Fruit fly (Drosophila melanogaster) whole organism, prepupa: ENCODE measurements around the gene CG33080.

Source experiments
- CG10631 ChIP-seq: fragments of 200-800 bp; sonication (Bioruptor generic); optimal IDR thresholded peaks from 2 replicates; lab custom pipeline; 2016; ENCODE audit warnings: missing biosample characterization, missing genetic modification characterization
- CG10669 ChIP-seq: fragments of 200-800 bp; sonication (Bioruptor generic); optimal IDR thresholded peaks from 3 replicates; lab custom pipeline; 2018; ENCODE audit warnings: missing biosample characterization, mild to moderate bottlenecking, missing genetic modification characterization, moderate library complexity
- CG11294 ChIP-seq: fragments of 200-800 bp; sonication (Bioruptor generic); IDR thresholded peaks from 2 replicates; pipeline ENCODE4 v1.3.6; 2022; ENCODE audit warnings: missing biosample characterization, missing genetic modification characterization
- CG3032 ChIP-seq: fragments of 200-800 bp; optimal IDR thresholded peaks from 2 replicates; lab custom pipeline; 2019; ENCODE audit warnings: missing biosample characterization, mild to moderate bottlenecking, missing genetic modification characterization, moderate library complexity
- CG31627 ChIP-seq: fragments of 200-800 bp; sonication (Bioruptor generic); optimal IDR thresholded peaks from 3 replicates; lab custom pipeline; 2016; ENCODE audit warnings: missing biosample characterization, missing genetic modification characterization
- CG32006 ChIP-seq: fragments of 200-800 bp; sonication (Bioruptor generic); optimal IDR thresholded peaks from 3 replicates; lab custom pipeline; 2017; ENCODE audit warnings: missing biosample characterization, mild to moderate bottlenecking, missing genetic modification characterization
- CG34406 ChIP-seq: fragments of 200-800 bp; sonication (Bioruptor generic); optimal IDR thresholded peaks from 3 replicates; lab custom pipeline; 2016; ENCODE audit warnings: missing biosample characterization, missing genetic modification characterization
- CG6163 ChIP-seq: fragments of 200-800 bp; sonication (Bioruptor generic); IDR thresholded peaks from 3 replicates; pipeline ENCODE4 v1.3.6; 2022; ENCODE audit warnings: missing biosample characterization, missing genetic modification characterization
- CG6276 ChIP-seq: fragments of 200-800 bp; sonication (Bioruptor generic); optimal IDR thresholded peaks from 2 replicates; lab custom pipeline; 2017; ENCODE audit warnings: missing biosample characterization, mild to moderate bottlenecking, missing genetic modification characterization
- CG6792 ChIP-seq: fragments of 200-800 bp; sonication (Bioruptor generic); optimal IDR thresholded peaks from 3 replicates; lab custom pipeline; 2016; ENCODE audit warnings: missing biosample characterization, missing genetic modification characterization
- Eip75B ChIP-seq: fragments of 200-800 bp; sonication (Bioruptor generic); optimal IDR thresholded peaks from 3 replicates; lab custom pipeline; 2016; ENCODE audit warnings: missing biosample characterization, missing genetic modification characterization
- Eip78C ChIP-seq: fragments of 200-800 bp; sonication (Bioruptor generic); peaks from one replicate; lab custom pipeline; 2016; ENCODE audit warnings: missing biosample characterization, missing genetic modification characterization
- Eip93F ChIP-seq: fragments of 200-800 bp; sonication (Bioruptor generic); optimal IDR thresholded peaks from 2 replicates; lab custom pipeline; 2016; ENCODE audit warnings: missing biosample characterization, mild to moderate bottlenecking, missing genetic modification characterization
- Ets21C ChIP-seq: fragments of 200-800 bp; sonication (Bioruptor generic); optimal IDR thresholded peaks from 3 replicates; lab custom pipeline; 2016; ENCODE audit warnings: missing biosample characterization, missing genetic modification characterization
- Ets96B ChIP-seq: fragments of 200-800 bp; optimal IDR thresholded peaks from 2 replicates; lab custom pipeline; 2019; ENCODE audit warnings: missing biosample characterization, mild to moderate bottlenecking, missing genetic modification characterization, moderate library complexity
- Gug ChIP-seq: fragments of 200-800 bp; sonication (Bioruptor generic); IDR thresholded peaks from 2 replicates; pipeline ENCODE4 v1.3.6; 2022; ENCODE audit warnings: missing biosample characterization, missing genetic modification characterization
- Hr38 ChIP-seq: sonication (Bioruptor generic); optimal IDR thresholded peaks from 2 replicates; lab custom pipeline; 2016; ENCODE audit warnings: missing biosample characterization, missing genetic modification characterization
- Hr39 ChIP-seq: fragments of 200-800 bp; sonication (Bioruptor generic); optimal IDR thresholded peaks from 2 replicates; lab custom pipeline; 2016; ENCODE audit warnings: missing biosample characterization, missing genetic modification characterization
- Hr4 ChIP-seq: fragments of 200-800 bp; sonication (Bioruptor generic); optimal IDR thresholded peaks from 3 replicates; lab custom pipeline; 2016; ENCODE audit warnings: missing biosample characterization, missing genetic modification characterization
- Met ChIP-seq: fragments of 200-800 bp; sonication (Bioruptor generic); optimal IDR thresholded peaks from 3 replicates; lab custom pipeline; 2016; ENCODE audit warnings: missing biosample characterization, missing genetic modification characterization
- Sox14 ChIP-seq: fragments of 200-800 bp; sonication (Bioruptor generic); optimal IDR thresholded peaks from 3 replicates; lab custom pipeline; 2016; ENCODE audit warnings: missing biosample characterization, missing genetic modification characterization
- achi ChIP-seq: fragments of 200-800 bp; sonication (Bioruptor generic); optimal IDR thresholded peaks from 3 replicates; lab custom pipeline; 2016; ENCODE audit warnings: missing biosample characterization, missing genetic modification characterization
- acj6 ChIP-seq: fragments of 200-800 bp; sonication (Bioruptor generic); optimal IDR thresholded peaks from 3 replicates; lab custom pipeline; 2016; ENCODE audit warnings: missing biosample characterization, missing genetic modification characterization
- cyc ChIP-seq: fragments of 200-800 bp; sonication (Bioruptor generic); optimal IDR thresholded peaks from 3 replicates; lab custom pipeline; 2016; ENCODE audit warnings: missing biosample characterization, missing genetic modification characterization
- dac ChIP-seq: fragments of 200-800 bp; sonication (Bioruptor generic); optimal IDR thresholded peaks from 2 replicates; lab custom pipeline; 2017; ENCODE audit warnings: missing biosample characterization, mild to moderate bottlenecking, missing genetic modification characterization
- eg ChIP-seq: fragments of 200-800 bp; sonication (Bioruptor generic); IDR thresholded peaks from 3 replicates; pipeline ENCODE4 v1.3.6; 2022; ENCODE audit warnings: missing biosample characterization, missing genetic modification characterization
- esn ChIP-seq: fragments of 200-800 bp; sonication (Bioruptor generic); optimal IDR thresholded peaks from 2 replicates; lab custom pipeline; 2016; ENCODE audit warnings: missing biosample characterization, mild to moderate bottlenecking, missing genetic modification characterization, moderate library complexity
- fd85E ChIP-seq: fragments of 200-800 bp; sonication (Bioruptor generic); optimal IDR thresholded peaks from 3 replicates; lab custom pipeline; 2016; ENCODE audit warnings: missing biosample characterization, missing genetic modification characterization
- fkh ChIP-seq: fragments of 200-800 bp; sonication (Bioruptor generic); optimal IDR thresholded peaks from 3 replicates; lab custom pipeline; 2017; ENCODE audit warnings: missing biosample characterization, mild to moderate bottlenecking, missing genetic modification characterization, moderate library complexity
- lz ChIP-seq: fragments of 200-800 bp; sonication (Bioruptor generic); optimal IDR thresholded peaks from 3 replicates; lab custom pipeline; 2016; ENCODE audit warnings: missing biosample characterization, missing genetic modification characterization
- pdm3 ChIP-seq: fragments of 200-800 bp; sonication (Bioruptor generic); optimal IDR thresholded peaks from 3 replicates; lab custom pipeline; 2016; ENCODE audit warnings: missing biosample characterization, missing genetic modification characterization
- topi ChIP-seq: fragments of 200-800 bp; sonication (Bioruptor generic); optimal IDR thresholded peaks from 3 replicates; lab custom pipeline; 2016; ENCODE audit warnings: missing biosample characterization, missing genetic modification characterization

Gene CG33080

dm6 chrX:5689417-5690215 lies 28.0 kb downstream of the CG33080 start, which contains the start of the genes PGAP1 and cv:
Gene PGAP1 (minus strand): TSS chrX:5689473.
Gene cv (plus strand): TSS chrX:5690002.
- TF ChIP-seq Hr39 (GFP tag; lab: Kevin White, UChicago) (peak; percentile 49), CG34406 (GFP tag; lab: Kevin White, UChicago) (peak; percentile 15), Ets96B (tag; lab: Kevin White, UChicago) (no peak), CG10631 (GFP tag; lab: Kevin White, UChicago) (peak; percentile 18), cyc (GFP tag; lab: Kevin White, UChicago) (peak; percentile 13), eg (GFP tag; lab: Robert Waterston, UW) (0 out of 3 replicates have a peak, but pooled peaks have one; percentile 4), CG3032 (tag; lab: Kevin White, UChicago) (peak; percentile 36), CG32006 (GFP tag; lab: Kevin White, UChicago) (peak; percentile 35), Eip93F (GFP tag; lab: Kevin White, UChicago) (no peak), topi (GFP tag; lab: Kevin White, UChicago) (no peak), Hr4 (GFP tag; lab: Kevin White, UChicago) (peak; percentile 31), CG31627 (peak; percentile 29), acj6 (GFP tag; lab: Kevin White, UChicago) (peak; percentile 42), lz (peak; percentile 58), Ets21C (peak; percentile 30), CG6163 (GFP tag; lab: Robert Waterston, UW) (peak; percentile 19; the same call in 1 of the 3 replicates), CG6276 (GFP tag; lab: Kevin White, UChicago) (no peak), CG6792 (peak; percentile 4), CG11294 (GFP tag; lab: Robert Waterston, UW) (no peak), pdm3 (GFP tag; lab: Kevin White, UChicago) (peak; percentile 49), Eip78C (GFP tag; lab: Kevin White, UChicago) (peak; percentile 70), esn (GFP tag; lab: Kevin White, UChicago) (peak; percentile 61), Sox14 (GFP tag; lab: Kevin White, UChicago) (peak; percentile 55)

dm6 chrX:5682940-5683339 lies 34.6 kb downstream of the CG33080 start, which contains the start of gene CG42449:
Gene CG42449 (plus strand): TSS chrX:5683240.
- TF ChIP-seq achi (no peak), Eip75B (GFP tag; lab: Kevin White, UChicago) (no peak), dac (GFP tag; lab: Kevin White, UChicago) (no peak), lz (no peak), Hr38 (GFP tag; lab: Kevin White, UChicago) (no peak), Met (GFP tag; lab: Kevin White, UChicago) (no peak), CG10669 (GFP tag; lab: Kevin White, UChicago) (no peak), fd85E (GFP tag; lab: Kevin White, UChicago) (no peak), Gug (GFP tag; lab: Robert Waterston, UW) (no peak), Ets21C (no peak)

dm6 chrX:5679933-5680667 lies 37.5 kb downstream of the CG33080 start, which contains the start of the genes Tre1 and Gr5a:
Gene Tre1 (minus strand): TSS chrX:5679977.
Gene Gr5a (plus strand): TSS chrX:5680617.
- no peak for TF ChIP-seq Eip75B (GFP tag; lab: Kevin White, UChicago)
- peak; percentile 57 for TF ChIP-seq Eip78C (GFP tag; lab: Kevin White, UChicago)
- peak; percentile 1 for TF ChIP-seq fkh
